Worm (Caenorhabditis elegans) whole organism, L1 larva: ENCODE data around the gene plk-3.

Experiments
- alr-1 ChIP-seq: fragments of 200-800 bp; sonication (Bioruptor generic); optimal IDR thresholded peaks from 2 replicates; lab custom pipeline; 2018; ENCODE audit warnings: borderline replicate concordance, mild to moderate bottlenecking, missing genetic modification characterization, missing compliant biosample characterization
- elt-2 ChIP-seq: sonication (generic microtip); optimal IDR thresholded peaks from 2 replicates; lab custom pipeline; 2016; ENCODE audit warnings: missing genetic modification characterization, mild to moderate bottlenecking, inconsistent platforms, missing compliant biosample characterization, missing genetic modification reagents
- fkh-8 ChIP-seq: sonication (generic microtip); optimal IDR thresholded peaks from 2 replicates; lab custom pipeline; 2016; ENCODE audit warnings: mild to moderate bottlenecking, missing genetic modification characterization, missing compliant biosample characterization
- jun-1 ChIP-seq: fragments of 150-350 bp; optimal IDR thresholded peaks from 2 replicates; lab custom pipeline; 2014; ENCODE audit warnings: missing biosample characterization, missing genetic modification reagents, missing genetic modification characterization
- nhr-77 ChIP-seq: fragments of 150-350 bp; optimal IDR thresholded peaks from 2 replicates; lab custom pipeline; 2014; ENCODE audit warnings: missing biosample characterization, missing genetic modification characterization
- tbx-2 ChIP-seq: sonication (generic microtip); optimal IDR thresholded peaks from 2 replicates; lab custom pipeline; 2016; ENCODE audit warnings: missing genetic modification characterization, missing compliant biosample characterization
- ztf-11 ChIP-seq, 2 experiments: sonication (generic microtip); optimal IDR thresholded peaks; 2 replicates each; lab custom pipeline; 2016 to 2017; ENCODE audit warnings: missing genetic modification characterization in 2 of 2, missing biosample characterization in 1 of 2, missing compliant biosample characterization in 1 of 2

DNA sequence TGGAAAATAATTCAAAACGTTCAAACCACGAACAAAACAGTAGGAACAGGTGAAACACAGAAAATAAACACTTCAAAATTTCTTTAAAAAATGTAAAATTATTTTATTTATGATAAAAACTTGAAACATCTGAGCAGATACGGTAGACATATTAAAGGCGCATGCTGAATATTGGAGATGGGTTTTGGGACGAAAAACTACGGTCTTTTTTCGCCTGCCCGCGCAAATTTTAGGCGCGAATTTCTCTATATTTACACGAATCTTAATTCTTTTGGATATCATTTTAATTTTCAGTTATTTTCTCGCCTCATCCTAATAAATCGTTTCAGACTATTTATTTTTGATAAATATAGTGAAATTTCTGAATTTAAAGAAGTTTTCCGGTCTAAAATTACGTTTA is 4.7 kb upstream of the plk-3 start:
- TF ChIP-seq fkh-8 (tag; lab: Kevin White, UChicago), result no peak
- no peak for TF ChIP-seq jun-1 (tag; lab: Kevin White, UChicago)
- no peak for TF ChIP-seq elt-2 (tag; lab: Kevin White, UChicago)
- TF ChIP-seq alr-1, result no peak
- TF ChIP-seq nhr-77 (tag; lab: Kevin White, UChicago), result no peak
- TF ChIP-seq tbx-2, result no peak
- no peak for TF ChIP-seq ztf-11 (tag; optimal IDR thresholded peaks at IDR 0.05; lab: Kevin White, UChicago)
